Fruit fly (Drosophila melanogaster) whole organism, adult: Measurements from ENCODE around the gene CG15888.

Experiments
- cic ChIP-seq: fragments of 200-800 bp; sonication (Bioruptor generic); optimal IDR thresholded peaks from 2 replicates; lab custom pipeline; 2017; ENCODE audit warnings: missing biosample characterization, mild to moderate bottlenecking, missing genetic modification characterization, moderate library complexity
- toe ChIP-seq: fragments of 200-800 bp; sonication (Bioruptor generic); optimal IDR thresholded peaks from 2 replicates; lab custom pipeline; 2016; ENCODE audit warnings: missing biosample characterization, missing genetic modification characterization

dm6 chr3R:13273462-13273861 is 12.9 kb downstream of the CG15888 start:
- TF ChIP-seq cic (GFP tag; lab: Kevin White, UChicago) (no peak), toe (no peak)
